Fruit fly (Drosophila melanogaster): ENCODE results near the gene Kah.

- TF ChIP-seq ttk (optimal IDR thresholded peaks at IDR 0.05) (no peak), psq (optimal IDR thresholded peaks at IDR 0.05) (no peak), Sin3A (optimal IDR thresholded peaks at IDR 0.05) (no peak), h (optimal IDR thresholded peaks at IDR 0.05) (no peak)
These were observed 22.9 kb upstream of the Kah start for dm6 chr3L:611639-612611.

Measured in Kc167 (cell line).